Worm (Caenorhabditis elegans) whole organism, L4 larva: ENCODE measurements around the gene dnj-26.

ENCODE experiments used
- D1046.2 ChIP-seq: fragments of 200-800 bp; sonication (Bioruptor generic); IDR thresholded peaks from 2 replicates; pipeline ENCODE4 v1.3.6; 2022; ENCODE audit warnings: missing genetic modification characterization, missing compliant biosample characterization
- F44E2.7 ChIP-seq: fragments of 200-800 bp; sonication (Bioruptor generic); IDR thresholded peaks from 2 replicates; pipeline ENCODE4 v2.1.2; 2022; ENCODE audit warnings: missing genetic modification characterization, missing compliant biosample characterization
- R02D3.7 ChIP-seq: fragments of 150-350 bp; sonication (generic microtip); optimal IDR thresholded peaks from 3 replicates; lab custom pipeline; 2014; ENCODE audit warnings: missing biosample characterization, missing genetic modification characterization
- Y48G9A.11 ChIP-seq: fragments of 200-800 bp; sonication (Bioruptor generic); IDR thresholded peaks from 2 replicates; pipeline ENCODE4 v1.3.6; 2022; ENCODE audit warnings: missing genetic modification reagents, missing genetic modification characterization, missing compliant biosample characterization
- Y75B8A.6 ChIP-seq: fragments of 200-800 bp; sonication (Bioruptor generic); IDR thresholded peaks from 2 replicates; pipeline ENCODE4 v1.3.6; 2022; ENCODE audit warnings: missing genetic modification reagents, missing genetic modification characterization, missing compliant biosample characterization
- ZK337.2 ChIP-seq: fragments of 200-800 bp; sonication (Bioruptor generic); IDR thresholded peaks from 2 replicates; pipeline ENCODE4 v1.3.6; 2022; ENCODE audit warnings: missing genetic modification reagents, missing genetic modification characterization, missing compliant biosample characterization
- aha-1 ChIP-seq: fragments of 150-350 bp; peaks from one replicate; lab custom pipeline; 2014; ENCODE audit warnings: missing biosample characterization, missing genetic modification characterization
- arid-1 ChIP-seq: fragments of 200-800 bp; sonication (Bioruptor generic); conservative IDR thresholded peaks from 2 replicates; pipeline ENCODE4 v1.3.6; 2022; ENCODE audit warnings: missing genetic modification reagents, missing genetic modification characterization, missing compliant biosample characterization
- ceh-20 ChIP-seq: fragments of 200-800 bp; sonication (Bioruptor generic); IDR thresholded peaks from 2 replicates; pipeline ENCODE4 v1.3.6; 2022; ENCODE audit warnings: missing genetic modification reagents, missing genetic modification characterization, missing compliant biosample characterization
- ceh-28 ChIP-seq: fragments of 150-350 bp; optimal IDR thresholded peaks from 2 replicates; lab custom pipeline; 2014; ENCODE audit warnings: missing biosample characterization, missing genetic modification reagents, missing genetic modification characterization
- ceh-32 ChIP-seq: sonication (generic microtip); optimal IDR thresholded peaks from 2 replicates; lab custom pipeline; 2016; ENCODE audit warnings: mild to moderate bottlenecking, missing genetic modification characterization, missing compliant biosample characterization; ENCODE audit not compliant: poor library complexity
- ceh-62 ChIP-seq: sonication (generic microtip); optimal IDR thresholded peaks from 2 replicates; lab custom pipeline; 2017; ENCODE audit warnings: missing biosample characterization, missing genetic modification characterization
- ceh-82 ChIP-seq: sonication (generic microtip); optimal IDR thresholded peaks from 2 replicates; lab custom pipeline; 2017; ENCODE audit warnings: missing biosample characterization, missing genetic modification characterization
- ctbp-1 ChIP-seq: fragments of 200-800 bp; sonication (Bioruptor generic); IDR thresholded peaks from 2 replicates; pipeline ENCODE4 v1.3.6; 2022; ENCODE audit warnings: missing genetic modification reagents, missing genetic modification characterization, missing compliant biosample characterization
- daf-12 ChIP-seq: fragments of 150-350 bp; optimal IDR thresholded peaks from 2 replicates; lab custom pipeline; 2014; ENCODE audit warnings: missing biosample characterization, missing genetic modification reagents, missing genetic modification characterization
- daf-16 ChIP-seq, 3 experiments: sonication (generic microtip); optimal IDR thresholded peaks; 2 replicates each; lab custom pipeline; 2016 to 2017; ENCODE audit warnings: missing genetic modification characterization in 3 of 3, missing genetic modification reagents in 3 of 3, mild to moderate bottlenecking in 2 of 3, missing compliant biosample characterization in 2 of 3, missing biosample characterization in 1 of 3, moderate library complexity in 1 of 3
- daf-19 ChIP-seq: fragments of 200-800 bp; sonication (Bioruptor generic); conservative IDR thresholded peaks from 2 replicates; pipeline ENCODE4 v1.3.6; 2022; ENCODE audit warnings: missing genetic modification characterization, missing compliant biosample characterization
- dmd-8 ChIP-seq: fragments of 200-800 bp; sonication (Bioruptor generic); IDR thresholded peaks from 2 replicates; pipeline ENCODE4 v1.3.6; 2022; ENCODE audit warnings: missing genetic modification characterization, missing compliant biosample characterization
- dpl-1 ChIP-seq: fragments of 150-350 bp; optimal IDR thresholded peaks from 2 replicates; lab custom pipeline; 2014; ENCODE audit warnings: missing biosample characterization, missing genetic modification reagents, missing genetic modification characterization
- dve-1 ChIP-seq: sonication (generic microtip); optimal IDR thresholded peaks from 2 replicates; lab custom pipeline; 2017; ENCODE audit warnings: antibody characterized with exemption, mild to moderate bottlenecking, missing genetic modification characterization, missing compliant biosample characterization; ENCODE audit not compliant: insufficient read depth
- egl-27 ChIP-seq: sonication (generic microtip); optimal IDR thresholded peaks from 3 replicates; lab custom pipeline; 2017; ENCODE audit warnings: missing biosample characterization, missing genetic modification reagents, missing genetic modification characterization
- egl-43 ChIP-seq: fragments of 200-800 bp; sonication (Bioruptor generic); IDR thresholded peaks from 2 replicates; pipeline ENCODE4 v1.3.6; 2022; ENCODE audit warnings: missing genetic modification reagents, missing genetic modification characterization, missing compliant biosample characterization
- hif-1 ChIP-seq, 2 experiments: sonication (generic microtip); optimal IDR thresholded peaks; 2 replicates each; lab custom pipeline; 2016 to 2017; ENCODE audit warnings: missing compliant biosample characterization in 2 of 2, missing genetic modification characterization in 2 of 2, missing genetic modification reagents in 2 of 2, missing genotype in 2 of 2, mild to moderate bottlenecking in 1 of 2
- hmg-1.1 ChIP-seq: fragments of 200-800 bp; sonication (Bioruptor generic); IDR thresholded peaks from 2 replicates; pipeline ENCODE4 v1.3.6; 2022; ENCODE audit warnings: missing genetic modification reagents, missing genetic modification characterization, missing compliant biosample characterization
- lim-7 ChIP-seq: fragments of 200-800 bp; sonication (Bioruptor generic); IDR thresholded peaks from 2 replicates; pipeline ENCODE4 v1.3.6; 2022; ENCODE audit warnings: missing genetic modification characterization, missing compliant biosample characterization
- lin-15B ChIP-seq: fragments of 150-350 bp; sonication (generic microtip); optimal IDR thresholded peaks from 3 replicates; lab custom pipeline; 2014; ENCODE audit warnings: missing biosample characterization, missing genetic modification characterization
- lir-3 ChIP-seq: sonication (generic microtip); optimal IDR thresholded peaks from 2 replicates; lab custom pipeline; 2016; ENCODE audit warnings: mild to moderate bottlenecking, missing genetic modification characterization, missing compliant biosample characterization
- lsy-2 ChIP-seq, 2 experiments: fragments of 150-350 bp in 1 of 2; sonication (generic microtip) in 1 of 2; optimal IDR thresholded peaks; 2 replicates each; lab custom pipeline; 2014 to 2017; ENCODE audit warnings: missing biosample characterization in 2 of 2, missing genetic modification characterization in 2 of 2
- madf-9 ChIP-seq: fragments of 200-800 bp; sonication (Bioruptor generic); conservative IDR thresholded peaks from 2 replicates; pipeline ENCODE4 v1.3.6; 2022; ENCODE audit warnings: missing genetic modification reagents, missing genetic modification characterization, missing compliant biosample characterization
- mxl-3 ChIP-seq: fragments of 200-800 bp; sonication (Bioruptor generic); optimal IDR thresholded peaks from 2 replicates; lab custom pipeline; 2018; ENCODE audit warnings: mild to moderate bottlenecking, missing genetic modification characterization, missing compliant biosample characterization
- nhr-111 ChIP-seq: fragments of 200-800 bp; sonication (Bioruptor generic); optimal IDR thresholded peaks from 2 replicates; lab custom pipeline; 2018; ENCODE audit warnings: mild to moderate bottlenecking, missing genetic modification characterization, missing compliant biosample characterization
- nhr-237 ChIP-seq: sonication (generic microtip); optimal IDR thresholded peaks from 2 replicates; lab custom pipeline; 2017; ENCODE audit warnings: missing biosample characterization, missing genetic modification characterization
- nhr-48 ChIP-seq: sonication (generic microtip); optimal IDR thresholded peaks from 2 replicates; lab custom pipeline; 2016; ENCODE audit warnings: mild to moderate bottlenecking, missing genetic modification characterization, missing compliant biosample characterization
- pqm-1 ChIP-seq: sonication (generic microtip); optimal IDR thresholded peaks from 2 replicates; lab custom pipeline; 2017; ENCODE audit warnings: missing biosample characterization, missing genetic modification characterization
- snpc-1.2 ChIP-seq: fragments of 200-800 bp; sonication (Bioruptor generic); IDR thresholded peaks from 2 replicates; pipeline ENCODE4 v1.3.6; 2022; ENCODE audit warnings: missing genetic modification reagents, missing genetic modification characterization, missing compliant biosample characterization
- snpc-4 ChIP-seq: fragments of 150-350 bp; optimal IDR thresholded peaks from 2 replicates; lab custom pipeline; 2014; ENCODE audit warnings: missing biosample characterization, missing genetic modification characterization
- spr-1 ChIP-seq: sonication (generic microtip); optimal IDR thresholded peaks from 2 replicates; lab custom pipeline; 2016; ENCODE audit warnings: mild to moderate bottlenecking, missing genetic modification characterization, missing compliant biosample characterization
- tag-97 ChIP-seq: fragments of 200-800 bp; sonication (Bioruptor generic); IDR thresholded peaks from 2 replicates; pipeline ENCODE4 v1.3.6; 2022; ENCODE audit warnings: missing genetic modification characterization, missing compliant biosample characterization
- ztf-7 ChIP-seq: fragments of 150-350 bp; optimal IDR thresholded peaks from 2 replicates; lab custom pipeline; 2014; ENCODE audit warnings: missing biosample characterization, missing genetic modification characterization

dnj-26 gene

ce11 chrIV:12238851-12239250, 13.6 kb downstream of the dnj-26 start, which contains the start of gene sre-19:
TSS of gene sre-19 (minus strand) at chrIV:12238951.
- TF ChIP-seq egl-43 (GFP tag; lab: Robert Waterston, UW) (no peak), madf-9 (GFP tag; lab: Robert Waterston, UW) (no peak), snpc-4 (tag; lab: Kevin White, UChicago) (no peak), mxl-3 (no peak), spr-1 (tag; lab: Kevin White, UChicago) (no peak), D1046.2 (GFP tag; lab: Robert Waterston, UW) (no peak), aha-1 (tag; lab: Kevin White, UChicago) (no peak), lim-7 (no peak), hif-1 (tag; optimal IDR thresholded peaks at IDR 0.05; lab: Kevin White, UChicago) (no peak)

- TF ChIP-seq Y75B8A.6 (no peak), nhr-48 (no peak), Y48G9A.11 (GFP tag; lab: Robert Waterston, UW) (no peak)
Observed at ce11 chrIV:12236011-12236410, 16.5 kb downstream of the dnj-26 start, which contains the start of gene sre-16. TSS of gene sre-16 (minus strand) at chrIV:12236111.

- no peak for TF ChIP-seq ceh-32 (tag; lab: Kevin White, UChicago)
- TF ChIP-seq F44E2.7, result no peak
- no peak for TF ChIP-seq tag-97
- TF ChIP-seq ceh-62 (tag; lab: Kevin White, UChicago), result no peak
- TF ChIP-seq lsy-2 (tag; optimal IDR thresholded peaks at IDR 0.05; lab: Kevin White, UChicago), result no peak
- TF ChIP-seq hif-1 (tag; optimal IDR thresholded peaks at IDR 0.05; lab: Kevin White, UChicago), result no peak
- TF ChIP-seq lin-15B (tag; lab: Kevin White, UChicago), result no peak
- no peak for TF ChIP-seq ceh-82 (tag; lab: Kevin White, UChicago)
- no peak for TF ChIP-seq snpc-1.2 (GFP tag; lab: Robert Waterston, UW)
- TF ChIP-seq lir-3 (tag; lab: Kevin White, UChicago), result no peak
- no peak for TF ChIP-seq daf-19 (GFP tag; lab: Robert Waterston, UW)
- no peak for TF ChIP-seq dpl-1 (GFP tag; lab: Kevin White, UChicago)
Observed at ce11 chrIV:12229679-12230078, 22.8 kb downstream of the dnj-26 start, which contains the start of gene sre-18. TSS of gene sre-18 (minus strand) at chrIV:12229779.

- TF ChIP-seq aha-1 (tag; lab: Kevin White, UChicago) (no peak), ztf-7 (tag; lab: Kevin White, UChicago) (no peak), nhr-237 (tag; lab: Kevin White, UChicago) (no peak), arid-1 (GFP tag; lab: Robert Waterston, UW) (no peak), R02D3.7 (tag; lab: Kevin White, UChicago) (no peak), ZK337.2 (GFP tag; lab: Robert Waterston, UW) (no peak), ceh-20 (GFP tag; lab: Robert Waterston, UW) (no peak), dve-1 (tag; lab: Kevin White, UChicago) (no peak), dpl-1 (GFP tag; lab: Kevin White, UChicago) (no peak), Y75B8A.6 (no peak), daf-12 (tag; lab: Kevin White, UChicago) (no peak), dmd-8 (GFP tag; lab: Robert Waterston, UW) (no peak), ceh-28 (tag; lab: Kevin White, UChicago) (no peak), hmg-1.1 (GFP tag; lab: Robert Waterston, UW) (no peak), daf-16 (GFP tag; optimal IDR thresholded peaks at IDR 0.05; lab: Kevin White, UChicago) (no peak), daf-16 (tag; optimal IDR thresholded peaks at IDR 0.05; lab: Kevin White, UChicago) (no peak), egl-27 (no peak), ctbp-1 (GFP tag; lab: Robert Waterston, UW) (no peak), nhr-111 (GFP tag; lab: Kevin White, UChicago) (no peak), ceh-62 (tag; lab: Kevin White, UChicago) (no peak), pqm-1 (tag; lab: Kevin White, UChicago) (no peak)
Observed at ce11 chrIV:12227012-12227411, 25.5 kb downstream of the dnj-26 start, which contains the start of gene mlt-3. TSS of gene mlt-3 (minus strand) at chrIV:12227112.
